Worm (Caenorhabditis elegans): ENCODE measurements around the gene rocf-1.

Gene rocf-1

ce11 chrV:15481374-15481773 is 17.1 kb upstream of the rocf-1 start, which contains the start of gene nhr-150:
TSS of gene nhr-150 (minus strand) at chrV:15481465.
- TF ChIP-seq dao-5 (tag; optimal IDR thresholded peaks at IDR 0.05) (no peak), him-1 (tag; optimal IDR thresholded peaks at IDR 0.05) (no peak), W03F9.2 (tag; optimal IDR thresholded peaks at IDR 0.05) (no peak)

DNA sequence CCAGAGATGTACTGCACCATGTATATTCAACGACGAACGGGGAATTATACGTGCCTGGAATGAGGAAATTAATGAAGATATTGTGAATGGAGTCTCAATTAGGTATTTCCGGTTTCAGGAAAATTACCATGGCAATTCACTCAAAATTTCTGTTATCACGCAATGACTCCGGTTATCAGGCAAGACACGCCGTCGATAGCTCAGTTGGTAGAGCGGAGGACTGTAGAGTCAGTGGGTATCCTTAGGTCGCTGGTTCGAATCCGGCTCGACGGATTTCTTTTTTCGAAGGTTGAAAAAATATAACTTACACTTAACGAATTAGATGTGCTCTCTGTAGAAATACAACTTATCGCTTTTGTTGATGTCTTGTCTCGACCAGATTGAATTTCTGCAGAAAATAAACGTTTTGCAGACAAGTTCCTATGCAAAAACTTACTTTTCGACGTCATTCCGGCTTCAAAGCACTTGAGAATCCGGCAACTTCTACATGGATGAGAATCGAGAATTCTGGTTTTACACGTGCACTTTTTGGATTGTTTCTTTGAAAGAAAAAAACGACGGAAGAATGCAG is 16.3 kb upstream of the rocf-1 start:
- TF ChIP-seq him-1 (tag; optimal IDR thresholded peaks at IDR 0.05) (no peak), dao-5 (tag; optimal IDR thresholded peaks at IDR 0.05) (no peak), W03F9.2 (tag; optimal IDR thresholded peaks at IDR 0.05) (no peak)

ce11 chrV:15479825-15480224 is 15.5 kb upstream of the rocf-1 start:
- TF ChIP-seq him-1 (tag; optimal IDR thresholded peaks at IDR 0.05) (no peak), dao-5 (tag; optimal IDR thresholded peaks at IDR 0.05) (no peak), W03F9.2 (tag; optimal IDR thresholded peaks at IDR 0.05) (no peak)

ce11 chrV:15479107-15479506 is 14.8 kb upstream of the rocf-1 start:
- TF ChIP-seq W03F9.2 (tag; optimal IDR thresholded peaks at IDR 0.05) (no peak), him-1 (tag; optimal IDR thresholded peaks at IDR 0.05) (no peak), dao-5 (tag; optimal IDR thresholded peaks at IDR 0.05) (no peak)

ce11 chrV:15478597-15478996 is 14.3 kb upstream of the rocf-1 start, which contains the start of gene C06B8.2:
TSS of gene C06B8.2 (minus strand) at chrV:15478749.
- TF ChIP-seq him-1 (tag; optimal IDR thresholded peaks at IDR 0.05) (no peak), dao-5 (tag; optimal IDR thresholded peaks at IDR 0.05) (no peak), W03F9.2 (tag; optimal IDR thresholded peaks at IDR 0.05) (no peak)

ce11 chrV:15471029-15471428 is 6.7 kb upstream of the rocf-1 start, which contains the start of gene dpf-1:
TSS of gene dpf-1 (plus strand) at chrV:15471329.
- TF ChIP-seq dao-5 (tag; optimal IDR thresholded peaks at IDR 0.05) (no peak), him-1 (tag; optimal IDR thresholded peaks at IDR 0.05) (no peak), W03F9.2 (tag; optimal IDR thresholded peaks at IDR 0.05) (no peak)

ce11 chrV:15466719-15467118 is 2.4 kb upstream of the rocf-1 start:
- TF ChIP-seq W03F9.2 (tag; optimal IDR thresholded peaks at IDR 0.05), result no peak
- TF ChIP-seq dao-5 (tag; optimal IDR thresholded peaks at IDR 0.05), result no peak
- TF ChIP-seq him-1 (tag; optimal IDR thresholded peaks at IDR 0.05), result no peak

- TF ChIP-seq dao-5 (tag; optimal IDR thresholded peaks at IDR 0.05) (no peak), him-1 (tag; optimal IDR thresholded peaks at IDR 0.05) (no peak), W03F9.2 (tag; optimal IDR thresholded peaks at IDR 0.05) (no peak)
Observed at ce11 chrV:15466017-15466416, 1.7 kb upstream of the rocf-1 start.

ce11 chrV:15465032-15465727 is 878 bp upstream of the rocf-1 start, which contains the start of gene pqn-71:
TSS of gene pqn-71 (plus strand) at chrV:15465677.
- TF ChIP-seq him-1 (tag; optimal IDR thresholded peaks at IDR 0.05) (peak; percentile 92), W03F9.2 (tag; optimal IDR thresholded peaks at IDR 0.05) (peak; percentile 71), dao-5 (tag; optimal IDR thresholded peaks at IDR 0.05) (peak; percentile 87)

ce11 chrV:15459088-15459487 is 5.2 kb downstream of the rocf-1 start, which contains the start of gene str-71:
TSS of gene str-71 (minus strand) at chrV:15459188.
- TF ChIP-seq W03F9.2 (tag; optimal IDR thresholded peaks at IDR 0.05) (no peak), him-1 (tag; optimal IDR thresholded peaks at IDR 0.05) (no peak), dao-5 (tag; optimal IDR thresholded peaks at IDR 0.05) (no peak)

DNA sequence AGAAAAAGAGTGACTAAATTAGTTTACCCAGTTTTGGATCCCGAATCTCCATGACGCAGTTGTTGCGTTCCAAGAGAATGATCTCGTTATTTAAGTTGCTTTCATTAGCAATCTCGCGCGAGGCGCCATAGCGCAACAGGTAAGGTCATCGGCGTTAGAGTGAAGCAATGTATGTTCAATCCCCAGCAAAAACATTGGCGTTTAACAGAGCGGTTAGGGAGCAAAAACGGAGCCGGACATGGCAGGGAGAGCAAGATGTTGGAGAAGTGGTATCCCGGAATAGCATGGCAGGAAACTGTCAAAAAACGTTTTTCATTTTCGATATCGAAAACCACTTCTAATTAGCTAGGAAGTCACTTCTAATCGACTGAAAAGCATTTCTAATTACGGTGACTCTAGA is 10.0 kb downstream of the rocf-1 start:
- TF ChIP-seq W03F9.2 (tag; optimal IDR thresholded peaks at IDR 0.05) (no peak), dao-5 (tag; optimal IDR thresholded peaks at IDR 0.05) (no peak)

DNA sequence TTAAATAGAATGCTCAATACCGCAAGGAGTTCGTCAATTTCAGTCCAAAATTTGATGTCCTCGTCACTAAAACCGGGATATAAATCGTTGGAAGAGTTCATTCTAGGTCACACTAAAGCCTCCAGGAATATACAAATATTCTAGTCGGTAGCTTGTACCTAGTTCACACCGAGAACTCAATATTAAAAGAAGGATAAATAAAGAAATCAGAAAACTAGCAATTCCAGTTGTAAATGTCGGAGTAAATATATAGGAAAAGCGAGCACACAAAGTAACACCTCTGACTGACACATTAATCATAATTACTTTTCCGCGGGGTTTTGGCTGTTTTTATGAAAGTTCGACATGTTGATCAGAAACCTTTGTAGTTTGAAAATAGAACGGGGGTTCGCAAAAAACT is 12.9 kb downstream of the rocf-1 start, which contains the start of gene srw-33:
Gene srw-33 (minus strand): TSS at position 101 of the 400 bp plus-strand sequence.
- no peak for TF ChIP-seq him-1 (tag; optimal IDR thresholded peaks at IDR 0.05)
- no peak for TF ChIP-seq dao-5 (tag; optimal IDR thresholded peaks at IDR 0.05)
- no peak for TF ChIP-seq W03F9.2 (tag; optimal IDR thresholded peaks at IDR 0.05)

ce11 chrV:15448865-15449264 is 15.4 kb downstream of the rocf-1 start, which contains the start of gene T26H5.14:
TSS of gene T26H5.14 (plus strand) at chrV:15449165.
- TF ChIP-seq him-1 (tag; optimal IDR thresholded peaks at IDR 0.05) (no peak), W03F9.2 (tag; optimal IDR thresholded peaks at IDR 0.05) (no peak), dao-5 (tag; optimal IDR thresholded peaks at IDR 0.05) (no peak)

ce11 chrV:15448408-15448807 is 15.9 kb downstream of the rocf-1 start, which contains the start of gene T26H5.4:
TSS of gene T26H5.4 (minus strand) at chrV:15448701.
- TF ChIP-seq W03F9.2 (tag; optimal IDR thresholded peaks at IDR 0.05) (no peak), him-1 (tag; optimal IDR thresholded peaks at IDR 0.05) (no peak), dao-5 (tag; optimal IDR thresholded peaks at IDR 0.05) (no peak)
